1 fruit fly cellular context compared by ENCODE assay signal in the genomic region with DNA sequence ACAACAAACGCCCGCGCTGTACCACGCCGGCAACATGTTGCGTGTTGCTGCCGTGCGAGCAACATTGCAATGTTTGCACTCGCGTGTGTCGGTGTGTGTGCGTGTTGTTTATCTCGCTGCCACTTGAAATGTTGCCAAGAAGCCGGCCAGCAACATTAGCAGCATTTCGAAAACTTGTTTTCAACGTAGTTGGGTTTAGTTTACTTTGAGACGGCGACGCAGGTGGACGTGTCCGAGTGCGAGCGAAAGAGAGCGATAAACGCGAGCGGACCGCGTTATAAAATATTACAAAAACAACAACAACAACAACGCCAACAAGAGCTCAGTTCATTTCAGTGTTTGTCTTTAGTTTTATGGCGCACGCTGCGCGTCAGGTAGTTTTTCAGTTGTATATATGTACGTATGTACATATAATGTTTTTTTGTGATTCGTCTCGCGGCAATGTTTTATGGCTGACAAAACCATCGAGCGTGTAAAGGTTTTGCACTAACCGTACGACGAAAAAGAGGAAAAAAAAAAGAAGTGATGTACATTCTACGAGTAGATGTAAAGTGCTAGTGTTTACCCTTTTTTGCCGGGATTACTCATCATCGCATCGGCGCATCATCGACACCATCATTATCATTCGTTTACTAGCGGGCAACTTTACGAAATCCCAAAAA.
A peak's percentile ranks its signal among the peaks of the same experiment; 100 is the strongest.
TF ChIP-seq lines count a peak whose summit lies in the region.

A gene (plus strand): TSS at position 196 of the 662 bp plus-strand sequence.

TF ChIP-seq in whole organism, embryonic, 481 proteins besides CTCF, POLR2A, EP300 and RAD21 (continued from another document):
- TF ChIP-seq CG5953 (GFP tag; IDR thresholded peaks at IDR 0.05; lab: Robert Waterston, UW) (peak; percentile 53), zf30C (GFP tag; optimal IDR thresholded peaks at IDR 0.05; lab: Kevin White, UChicago) (no peak), HHEX (GFP tag; optimal IDR thresholded peaks at IDR 0.05; lab: Kevin White, UChicago) (peak; percentile 62), kay (GFP tag; optimal IDR thresholded peaks at IDR 0.05; lab: Kevin White, UChicago) (no peak), lmd (GFP tag; IDR thresholded peaks at IDR 0.05; lab: Robert Waterston, UW) (no peak), CG14667 (GFP tag; IDR thresholded peaks at IDR 0.05; lab: Robert Waterston, UW) (no peak), CG2120 (GFP tag; optimal IDR thresholded peaks at IDR 0.05; lab: Kevin White, UChicago) (no peak), cwo (GFP tag; optimal IDR thresholded peaks at IDR 0.05; lab: Kevin White, UChicago) (peak; percentile 53), CG3407 (GFP tag; optimal IDR thresholded peaks at IDR 0.05; lab: Kevin White, UChicago) (no peak), CkIIα-i1 (GFP tag; IDR thresholded peaks at IDR 0.05; lab: Robert Waterston, UW) (no peak), al (GFP tag; IDR thresholded peaks at IDR 0.05; lab: Robert Waterston, UW) (no peak), CG17568 (GFP tag; optimal IDR thresholded peaks at IDR 0.05; lab: Kevin White, UChicago) (peak; percentile 64), GATAe (GFP tag; conservative IDR thresholded peaks at IDR 0.05; lab: Robert Waterston, UW) (no peak; the same call in 1 of the 2 replicates), CG11696 (GFP tag; IDR thresholded peaks at IDR 0.05; lab: Robert Waterston, UW) (no peak; the same call in 1 of the 2 replicates), CG3281 (GFP tag; optimal IDR thresholded peaks at IDR 0.05; lab: Kevin White, UChicago) (peak; percentile 59), CG2678 (tag; optimal IDR thresholded peaks at IDR 0.05; lab: Kevin White, UChicago) (peak; percentile 23), E2f2 (GFP tag; IDR thresholded peaks at IDR 0.05; lab: Robert Waterston, UW) (peak; percentile 12; the same call in 1 of the 2 replicates), Atf3 (GFP tag; optimal IDR thresholded peaks at IDR 0.05; lab: Kevin White, UChicago) (no peak), CG1529 (GFP tag; optimal IDR thresholded peaks at IDR 0.05; lab: Kevin White, UChicago) (no peak), CG13894 (tag; optimal IDR thresholded peaks at IDR 0.05; lab: Kevin White, UChicago) (peak; percentile 62), lilli (GFP tag; optimal IDR thresholded peaks at IDR 0.05; lab: Kevin White, UChicago) (peak; percentile 28), H15 (GFP tag; IDR thresholded peaks at IDR 0.05; lab: Robert Waterston, UW) (no peak), CG11247 (GFP tag; IDR thresholded peaks at IDR 0.05; lab: Robert Waterston, UW) (no peak), PHDP (tag; optimal IDR thresholded peaks at IDR 0.05; lab: Kevin White, UChicago) (peak; percentile 41), CG7357 (GFP tag; IDR thresholded peaks at IDR 0.05; lab: Robert Waterston, UW) (no peak), Meics (GFP tag; optimal IDR thresholded peaks at IDR 0.05; lab: Kevin White, UChicago) (peak; percentile 27), tin (GFP tag; optimal IDR thresholded peaks at IDR 0.05; lab: Kevin White, UChicago) (no peak), TFAM (GFP tag; optimal IDR thresholded peaks at IDR 0.05; lab: Kevin White, UChicago) (no peak), bowl (GFP tag; IDR thresholded peaks at IDR 0.05; lab: Robert Waterston, UW) (peak; percentile 55; the same call in 1 of the 2 replicates), Oaz (GFP tag; IDR thresholded peaks at IDR 0.05; lab: Robert Waterston, UW) (no peak), Sin3A (optimal IDR thresholded peaks at IDR 0.05; lab: Kevin White, UChicago) (no peak), sim (GFP tag; IDR thresholded peaks at IDR 0.05; lab: Robert Waterston, UW) (peak; percentile 76), Atf-2 (GFP tag; optimal IDR thresholded peaks at IDR 0.05; lab: Kevin White, UChicago) (no peak), CG12219 (GFP tag; optimal IDR thresholded peaks at IDR 0.05; lab: Kevin White, UChicago) (peak; percentile 57), croc (GFP tag; conservative IDR thresholded peaks at IDR 0.05; lab: Robert Waterston, UW) (no peak), chif (GFP tag; optimal IDR thresholded peaks at IDR 0.05; lab: Kevin White, UChicago) (peak in 1 of 2 experiments; percentile 31), sens-2 (GFP tag; IDR thresholded peaks at IDR 0.05; lab: Robert Waterston, UW) (no peak), Kr (GFP tag; optimal IDR thresholded peaks at IDR 0.05; lab: Kevin White, UChicago) (peak; percentile 73), CG31388 (GFP tag; optimal IDR thresholded peaks at IDR 0.05; lab: Kevin White, UChicago) (no peak), org-1 (GFP tag; optimal IDR thresholded peaks at IDR 0.05; lab: Kevin White, UChicago) (peak; percentile 26), abd-A (tag; optimal IDR thresholded peaks at IDR 0.05; lab: Kevin White, UChicago) (peak; percentile 76), crc (GFP tag; optimal IDR thresholded peaks at IDR 0.05; lab: Kevin White, UChicago) (no peak), Hmx (GFP tag; optimal IDR thresholded peaks at IDR 0.05; lab: Kevin White, UChicago) (no peak), tna (GFP tag; IDR thresholded peaks at IDR 0.05; lab: Robert Waterston, UW; ENCODE audit: partially characterized antibody) (no peak), tio (GFP tag; optimal IDR thresholded peaks at IDR 0.05; lab: Kevin White, UChicago) (no peak), ranshi (GFP tag; IDR thresholded peaks at IDR 0.05; lab: Robert Waterston, UW) (peak; percentile 26; the same call in 1 of the 2 replicates), pzg (GFP tag; optimal IDR thresholded peaks at IDR 0.05; lab: Kevin White, UChicago) (no peak), CG9817 (tag; optimal IDR thresholded peaks at IDR 0.05; lab: Kevin White, UChicago) (no peak), zen (tag; optimal IDR thresholded peaks at IDR 0.05; lab: Kevin White, UChicago) (no peak), hth (optimal IDR thresholded peaks at IDR 0.05; lab: Kevin White, UChicago) (no peak), schlank (tag; optimal IDR thresholded peaks at IDR 0.05; lab: Kevin White, UChicago) (no peak), tap (tag; optimal IDR thresholded peaks at IDR 0.05; lab: Kevin White, UChicago) (peak; percentile 67), lola (GFP tag; optimal IDR thresholded peaks at IDR 0.05; lab: Kevin White, UChicago) (no peak), Hr78 (GFP tag; optimal IDR thresholded peaks at IDR 0.05; lab: Kevin White, UChicago) (no peak), ewg (GFP tag; optimal IDR thresholded peaks at IDR 0.05; lab: Kevin White, UChicago) (no peak), Rx (GFP tag; IDR thresholded peaks at IDR 0.05; lab: Robert Waterston, UW) (no peak), Deaf1 (tag; optimal IDR thresholded peaks at IDR 0.05; lab: Kevin White, UChicago) (peak; percentile 62), CG9797 (GFP tag; optimal IDR thresholded peaks at IDR 0.05; lab: Kevin White, UChicago) (peak; percentile 27), Ssrp (tag; optimal IDR thresholded peaks at IDR 0.05; lab: Kevin White, UChicago) (no peak), Myb (GFP tag; optimal IDR thresholded peaks at IDR 0.05; lab: Kevin White, UChicago) (no peak), cg (GFP tag; optimal IDR thresholded peaks at IDR 0.05; lab: Kevin White, UChicago) (peak; percentile 65), gro (GFP tag; optimal IDR thresholded peaks at IDR 0.05; lab: Kevin White, UChicago) (peak; percentile 81), CG12299 (tag; optimal IDR thresholded peaks at IDR 0.05; lab: Kevin White, UChicago) (peak; percentile 56), CG7786 (GFP tag; optimal IDR thresholded peaks at IDR 0.05; lab: Kevin White, UChicago) (no peak)
